Worm (Caenorhabditis elegans) whole organism, L4/young adult: ENCODE measurements around the gene W02F12.2.

Source experiments
- dao-5 ChIP-seq: sonication (generic microtip); optimal IDR thresholded peaks from 2 replicates; lab custom pipeline; 2016; ENCODE audit warnings: missing genotype, missing genetic modification characterization, moderate library complexity, missing compliant biosample characterization
- him-1 ChIP-seq: sonication (generic microtip); optimal IDR thresholded peaks from 2 replicates; lab custom pipeline; 2016; ENCODE audit warnings: missing genotype, missing genetic modification reagents, missing genetic modification characterization, missing compliant biosample characterization

ce11 chrV:6732995-6733394 is 35.5 kb upstream of the W02F12.2 start, which contains the start of gene grl-8:
- TF ChIP-seq him-1 (no peak), dao-5 (tag; lab: Kevin White, UChicago) (no peak)
